Worm (Caenorhabditis elegans): ENCODE measurements around the gene pnn-1.

- no peak for TF ChIP-seq ama-1 (optimal IDR thresholded peaks at IDR 0.05)
- TF ChIP-seq ets-7 (tag; optimal IDR thresholded peaks at IDR 0.05) = no peak
- TF ChIP-seq tbx-11 (GFP tag; IDR thresholded peaks at IDR 0.05) = no peak
- TF ChIP-seq pes-1 (GFP tag; IDR thresholded peaks at IDR 0.05) = no peak
- TF ChIP-seq hnd-1 (tag; optimal IDR thresholded peaks at IDR 0.05) = no peak
- no peak for TF ChIP-seq flt-1 (GFP tag; IDR thresholded peaks at IDR 0.05)
- TF ChIP-seq hmg-4 (GFP tag; optimal IDR thresholded peaks at IDR 0.05) = no peak
These were observed 26.7 kb upstream of the pnn-1 start, which contains the start of gene T16G1.3 for ce11 chrV:12944229-12944628.

Data from whole organism, early embryonic.